Fruit fly (Drosophila melanogaster): ENCODE results near the gene CG7990.

The CG7990 gene

dm6 chrX:19187624-19188085 lies 14.1 kb downstream of the CG7990 start, which contains the start of gene Mec2 (continued):
- TF ChIP-seq emc (GFP tag; optimal IDR thresholded peaks at IDR 0.05): no peak
- peak; percentile 33 for TF ChIP-seq bab2 (GFP tag; optimal IDR thresholded peaks at IDR 0.05)
- TF ChIP-seq pfk (GFP tag; optimal IDR thresholded peaks at IDR 0.05): no peak
- TF ChIP-seq CG12155 (GFP tag; optimal IDR thresholded peaks at IDR 0.05): peak; percentile 0
- no peak for TF ChIP-seq kah (GFP tag; optimal IDR thresholded peaks at IDR 0.05)
- TF ChIP-seq CG8765 (GFP tag; IDR thresholded peaks at IDR 0.05): no peak
- TF ChIP-seq CG13775 (GFP tag; optimal IDR thresholded peaks at IDR 0.05): no peak
- peak; percentile 7 for TF ChIP-seq fd96Cb (tag; optimal IDR thresholded peaks at IDR 0.05)
- TF ChIP-seq CoRest (tag; optimal IDR thresholded peaks at IDR 0.05): peak; percentile 50
- no peak for TF ChIP-seq rib (GFP tag; IDR thresholded peaks at IDR 0.05)
- TF ChIP-seq CG2199 (GFP tag; IDR thresholded peaks at IDR 0.05): no peak
- TF ChIP-seq CG5245 (GFP tag; optimal IDR thresholded peaks at IDR 0.05): peak; percentile 40
- peak; percentile 41; the same call in 1 of the 2 replicates for TF ChIP-seq vvl (GFP tag; IDR thresholded peaks at IDR 0.05)
- no peak for TF ChIP-seq MTF-1 (GFP tag; optimal IDR thresholded peaks at IDR 0.05; ENCODE audit: borderline replicate concordance)
- peak; percentile 52 for TF ChIP-seq NK7.1 (GFP tag; optimal IDR thresholded peaks at IDR 0.05)
- TF ChIP-seq chm (GFP tag; IDR thresholded peaks at IDR 0.05): peak; percentile 62; the same call in 1 of the 2 replicates
- peak in 1 of 3 experiments; percentile 21 for TF ChIP-seq lola (GFP tag; optimal IDR thresholded peaks at IDR 0.05)
- TF ChIP-seq danr (GFP tag; IDR thresholded peaks at IDR 0.05): no peak
- peak; percentile 59 for TF ChIP-seq grau (tag; optimal IDR thresholded peaks at IDR 0.05)
- no peak for TF ChIP-seq CG18011 (GFP tag; optimal IDR thresholded peaks at IDR 0.05)
- TF ChIP-seq zfh2 (GFP tag; optimal IDR thresholded peaks at IDR 0.05): peak; percentile 60
- TF ChIP-seq wor (GFP tag; IDR thresholded peaks at IDR 0.05): peak; percentile 34; the same call in 1 of the 2 replicates
- no peak for TF ChIP-seq inv (GFP tag; IDR thresholded peaks at IDR 0.05; ENCODE audit: partially characterized antibody)
- peak; percentile 22 for TF ChIP-seq CG8924 (tag; optimal IDR thresholded peaks at IDR 0.05)
- TF ChIP-seq Trl (optimal IDR thresholded peaks at IDR 0.05): no peak
- TF ChIP-seq Trl (GFP tag; optimal IDR thresholded peaks at IDR 0.05): no peak
- no peak for TF ChIP-seq Gsc (GFP tag; IDR thresholded peaks at IDR 0.05)
- peak; percentile 38; the same call in 1 of the 2 replicates for TF ChIP-seq ap (GFP tag; IDR thresholded peaks at IDR 0.05)
- peak; percentile 83 for TF ChIP-seq ci (GFP tag; IDR thresholded peaks at IDR 0.05)
- no peak for TF ChIP-seq sug (tag; optimal IDR thresholded peaks at IDR 0.05)
- TF ChIP-seq CG4360 (GFP tag; IDR thresholded peaks at IDR 0.05): no peak
- peak; percentile 38 for TF ChIP-seq CG10543 (GFP tag; optimal IDR thresholded peaks at IDR 0.05)
- peak; percentile 58; the same call in 2 of the 3 replicates for TF ChIP-seq zfh1 (GFP tag; IDR thresholded peaks at IDR 0.05)
- TF ChIP-seq gsb-n (tag; optimal IDR thresholded peaks at IDR 0.05): no peak
- TF ChIP-seq caup (GFP tag; optimal IDR thresholded peaks at IDR 0.05; ENCODE audit: severe bottlenecking): no peak
- TF ChIP-seq dmrt99B (tag; optimal IDR thresholded peaks at IDR 0.05): peak; percentile 56
- peak; percentile 37 for TF ChIP-seq lmd (GFP tag; IDR thresholded peaks at IDR 0.05)
- TF ChIP-seq NFAT (GFP tag; IDR thresholded peaks at IDR 0.05): no peak
- TF ChIP-seq gce (GFP tag; IDR thresholded peaks at IDR 0.05): no peak
- peak; percentile 70 for TF ChIP-seq unpg (GFP tag; optimal IDR thresholded peaks at IDR 0.05)
- no peak for TF ChIP-seq nerfin-2 (GFP tag; IDR thresholded peaks at IDR 0.05; ENCODE audit: partially characterized antibody)
- peak; percentile 40 for TF ChIP-seq Ssrp (tag; optimal IDR thresholded peaks at IDR 0.05)
- no peak for TF ChIP-seq CG12769 (tag; optimal IDR thresholded peaks at IDR 0.05)
- TF ChIP-seq Ptx1 (GFP tag; IDR thresholded peaks at IDR 0.05): peak; percentile 71
- TF ChIP-seq Usf (GFP tag; optimal IDR thresholded peaks at IDR 0.05): no peak
- peak; percentile 62 for TF ChIP-seq Oli (tag; optimal IDR thresholded peaks at IDR 0.05)
- no peak for TF ChIP-seq CG12744 (GFP tag; optimal IDR thresholded peaks at IDR 0.05)
- no peak for TF ChIP-seq cg (GFP tag; optimal IDR thresholded peaks at IDR 0.05)
- TF ChIP-seq CG16813 (GFP tag; IDR thresholded peaks at IDR 0.05; ENCODE audit: partially characterized antibody): no peak
- no peak for TF ChIP-seq CG15479 (GFP tag; optimal IDR thresholded peaks at IDR 0.05)
- TF ChIP-seq insv (GFP tag; optimal IDR thresholded peaks at IDR 0.05): no peak

All from whole organism, embryonic.